Fruit fly (Drosophila melanogaster) Kc167 (cell line): ENCODE results near the gene CG7766.

Source experiments
- h ChIP-seq: fragments of >200 bp; optimal IDR thresholded peaks from 3 replicates; lab custom pipeline; 2018; ENCODE audit warnings: missing external identifiers
- psq ChIP-seq: fragments of >200 bp; optimal IDR thresholded peaks from 2 replicates; lab custom pipeline; 2017; ENCODE audit warnings: missing external identifiers

- no peak for TF ChIP-seq psq (lab: Kevin White, UChicago)
- no peak for TF ChIP-seq h (lab: Kevin White, UChicago)
Observed at dm6 chrX:9047725-9048384, 55.7 kb downstream of the CG7766 start.
